Worm (Caenorhabditis elegans) whole organism, L1 larva: ENCODE measurements around the gene ZK721.3.

Experiments used
- C04F5.9 ChIP-seq: sonication (generic microtip); optimal IDR thresholded peaks from 2 replicates; lab custom pipeline; 2016; ENCODE audit warnings: missing genetic modification characterization, missing compliant biosample characterization
- C16A3.4 ChIP-seq: fragments of 150-350 bp; optimal IDR thresholded peaks from 2 replicates; lab custom pipeline; 2014; ENCODE audit warnings: missing biosample characterization, missing genetic modification characterization
- C34B4.2 ChIP-seq: sonication (generic microtip); optimal IDR thresholded peaks from 2 replicates; lab custom pipeline; 2017; ENCODE audit warnings: mild to moderate bottlenecking, missing genetic modification characterization, missing compliant biosample characterization
- F16B12.6 ChIP-seq: fragments of 150-350 bp; optimal IDR thresholded peaks from 2 replicates; lab custom pipeline; 2014; ENCODE audit warnings: missing biosample characterization, missing genetic modification characterization
- aha-1 ChIP-seq: fragments of 150-350 bp; optimal IDR thresholded peaks from 2 replicates; lab custom pipeline; 2014; ENCODE audit warnings: missing biosample characterization, missing genetic modification characterization
- alr-1 ChIP-seq: fragments of 200-800 bp; sonication (Bioruptor generic); optimal IDR thresholded peaks from 2 replicates; lab custom pipeline; 2018; ENCODE audit warnings: borderline replicate concordance, mild to moderate bottlenecking, missing genetic modification characterization, missing compliant biosample characterization
- aly-2 ChIP-seq: fragments of 150-350 bp; optimal IDR thresholded peaks from 2 replicates; lab custom pipeline; 2014; ENCODE audit warnings: missing biosample characterization, missing genetic modification characterization
- ceh-82 ChIP-seq, 3 experiments: fragments of 150-350 bp in 1 of 3; sonication (generic microtip) in 2 of 3; optimal IDR thresholded peaks; 2 replicates each; lab custom pipeline; 2014 to 2017; ENCODE audit warnings: missing biosample characterization in 3 of 3, missing genetic modification characterization in 3 of 3
- ceh-90 ChIP-seq: sonication (generic microtip); optimal IDR thresholded peaks from 2 replicates; lab custom pipeline; 2016; ENCODE audit warnings: missing genetic modification characterization, missing compliant biosample characterization
- ces-1 ChIP-seq: fragments of 150-350 bp; optimal IDR thresholded peaks from 2 replicates; lab custom pipeline; 2014; ENCODE audit warnings: missing biosample characterization, missing genetic modification reagents, missing genetic modification characterization
- dsc-1 ChIP-seq: sonication (generic microtip); optimal IDR thresholded peaks from 2 replicates; lab custom pipeline; 2016; ENCODE audit warnings: mild to moderate bottlenecking, missing genetic modification characterization, missing compliant biosample characterization
- efl-1 ChIP-seq, 4 experiments: fragments of 150-350 bp; optimal IDR thresholded peaks in 3 of 4; peaks in 1 of 4; 1 replicate in 1 of 4; 2 replicates in 3 of 4; lab custom pipeline; 2014; ENCODE audit warnings: missing biosample characterization in 2 of 4, missing genetic modification characterization in 2 of 4, missing genetic modification reagents in 2 of 4
- efl-3 ChIP-seq: fragments of 200-800 bp; sonication (Bioruptor generic); optimal IDR thresholded peaks from 2 replicates; lab custom pipeline; 2018; ENCODE audit warnings: mild to moderate bottlenecking, missing genetic modification characterization, missing compliant biosample characterization
- elt-2 ChIP-seq: sonication (generic microtip); optimal IDR thresholded peaks from 2 replicates; lab custom pipeline; 2016; ENCODE audit warnings: missing genetic modification characterization, mild to moderate bottlenecking, inconsistent platforms, missing compliant biosample characterization, missing genetic modification reagents
- elt-3 ChIP-seq, 6 experiments: fragments of 150-350 bp in 1 of 6; sonication (generic microtip); optimal IDR thresholded peaks; 2 replicates each; lab custom pipeline; 2017 to 2018; ENCODE audit warnings: missing biosample characterization in 6 of 6, missing genetic modification characterization in 6 of 6, inconsistent platforms in 1 of 6
- fkh-10 ChIP-seq: sonication (generic microtip); optimal IDR thresholded peaks from 2 replicates; lab custom pipeline; 2017; ENCODE audit warnings: missing biosample characterization, missing genetic modification reagents, missing genetic modification characterization
- fkh-4 ChIP-seq: sonication (generic microtip); optimal IDR thresholded peaks from 2 replicates; lab custom pipeline; 2016; ENCODE audit warnings: missing compliant biosample characterization, missing genetic modification characterization, borderline replicate concordance
- grh-1 ChIP-seq: fragments of 200-800 bp; sonication (Bioruptor generic); IDR thresholded peaks from 2 replicates; pipeline ENCODE4 v1.3.6; 2022; ENCODE audit warnings: missing genetic modification reagents, missing genetic modification characterization, missing compliant biosample characterization
- hlh-17 ChIP-seq: fragments of 200-800 bp; sonication (Bioruptor generic); optimal IDR thresholded peaks from 2 replicates; lab custom pipeline; 2018; ENCODE audit warnings: missing genetic modification characterization, mild to moderate bottlenecking, missing compliant biosample characterization, moderate library complexity, borderline replicate concordance
- hlh-4 ChIP-seq: sonication (generic microtip); optimal IDR thresholded peaks from 2 replicates; lab custom pipeline; 2016; ENCODE audit warnings: mild to moderate bottlenecking, missing genetic modification characterization, missing compliant biosample characterization
- hpl-2 ChIP-seq: fragments of 150-350 bp; optimal IDR thresholded peaks from 2 replicates; lab custom pipeline; 2014; ENCODE audit warnings: missing biosample characterization, missing genetic modification reagents, missing genetic modification characterization
- isw-1 ChIP-seq: fragments of 200-800 bp; sonication (Bioruptor generic); IDR thresholded peaks from 2 replicates; pipeline ENCODE4 v1.3.6; 2022; ENCODE audit warnings: missing genetic modification characterization, missing compliant biosample characterization
- jun-1 ChIP-seq: fragments of 150-350 bp; optimal IDR thresholded peaks from 2 replicates; lab custom pipeline; 2014; ENCODE audit warnings: missing biosample characterization, missing genetic modification reagents, missing genetic modification characterization
- lin-13 ChIP-seq: fragments of 150-350 bp; optimal IDR thresholded peaks from 2 replicates; lab custom pipeline; 2014; ENCODE audit warnings: missing biosample characterization, missing genetic modification reagents, missing genetic modification characterization
- lin-14 ChIP-seq: fragments of 200-800 bp; sonication (Bioruptor generic); optimal IDR thresholded peaks from 2 replicates; lab custom pipeline; 2018; ENCODE audit warnings: mild to moderate bottlenecking, missing genetic modification characterization, moderate library complexity, missing compliant biosample characterization
- lin-15B ChIP-seq: fragments of 150-350 bp; sonication (generic microtip); optimal IDR thresholded peaks from 3 replicates; lab custom pipeline; 2014; ENCODE audit warnings: missing biosample characterization, missing genetic modification characterization
- lin-35 ChIP-seq, 2 experiments: fragments of 150-350 bp; optimal IDR thresholded peaks; 2 replicates each; lab custom pipeline; 2014; ENCODE audit warnings: missing biosample characterization in 2 of 2, missing genetic modification characterization in 2 of 2, missing genetic modification reagents in 2 of 2
- lir-3 ChIP-seq: sonication (generic microtip); optimal IDR thresholded peaks from 2 replicates; lab custom pipeline; 2016; ENCODE audit warnings: mild to moderate bottlenecking, missing genetic modification characterization, moderate library complexity, missing compliant biosample characterization; ENCODE audit not compliant: poor library complexity
- lsy-2 ChIP-seq, 2 experiments: fragments of 150-350 bp; optimal IDR thresholded peaks; 2 replicates each; lab custom pipeline; 2014; ENCODE audit warnings: missing biosample characterization in 2 of 2, missing genetic modification characterization in 2 of 2
- mab-9 ChIP-seq: fragments of 200-800 bp; sonication (Bioruptor generic); IDR thresholded peaks from 2 replicates; pipeline ENCODE4 v1.3.6; 2022; ENCODE audit warnings: missing genetic modification reagents, missing genetic modification characterization, missing compliant biosample characterization
- mef-2 ChIP-seq: fragments of 150-350 bp; optimal IDR thresholded peaks from 2 replicates; lab custom pipeline; 2014; ENCODE audit warnings: missing biosample characterization, missing genetic modification characterization
- mep-1 ChIP-seq: fragments of 150-350 bp; optimal IDR thresholded peaks from 2 replicates; lab custom pipeline; 2014; ENCODE audit warnings: missing biosample characterization, missing genetic modification characterization
- nhr-11 ChIP-seq: fragments of 150-350 bp; optimal IDR thresholded peaks from 2 replicates; lab custom pipeline; 2014; ENCODE audit warnings: missing biosample characterization, missing genetic modification characterization
- nhr-19 ChIP-seq: fragments of 200-800 bp; sonication (Bioruptor generic); conservative IDR thresholded peaks from 2 replicates; pipeline ENCODE4 v1.3.6; 2022; ENCODE audit warnings: missing genetic modification characterization, missing compliant biosample characterization
- nhr-237 ChIP-seq: fragments of 150-350 bp; optimal IDR thresholded peaks from 2 replicates; lab custom pipeline; 2014; ENCODE audit warnings: missing biosample characterization, missing genetic modification characterization
- nhr-76 ChIP-seq: sonication (generic microtip); optimal IDR thresholded peaks from 2 replicates; lab custom pipeline; 2017; ENCODE audit warnings: missing biosample characterization, missing genetic modification characterization
- nhr-77 ChIP-seq: fragments of 150-350 bp; optimal IDR thresholded peaks from 2 replicates; lab custom pipeline; 2014; ENCODE audit warnings: missing biosample characterization, missing genetic modification characterization
- nhr-84 ChIP-seq: sonication (generic microtip); optimal IDR thresholded peaks from 2 replicates; lab custom pipeline; 2017; ENCODE audit warnings: missing biosample characterization, missing genetic modification characterization
- nhr-85 ChIP-seq: sonication (generic microtip); peaks from one replicate; lab custom pipeline; 2016; ENCODE audit warnings: missing genetic modification characterization, inconsistent platforms, missing compliant biosample characterization
- pag-3 ChIP-seq: sonication (generic microtip); optimal IDR thresholded peaks from 2 replicates; lab custom pipeline; 2017; ENCODE audit warnings: missing genetic modification characterization, mild to moderate bottlenecking, missing compliant biosample characterization, antibody characterized with exemption, borderline replicate concordance; ENCODE audit not compliant: insufficient read depth
- pqm-1 ChIP-seq: sonication (generic microtip); optimal IDR thresholded peaks from 3 replicates; lab custom pipeline; 2017; ENCODE audit warnings: missing biosample characterization, missing genetic modification characterization
- rnt-1 ChIP-seq: sonication (generic microtip); optimal IDR thresholded peaks from 2 replicates; lab custom pipeline; 2016; ENCODE audit warnings: mild to moderate bottlenecking, missing genetic modification characterization, moderate library complexity, missing compliant biosample characterization
- skn-1 ChIP-seq: fragments of 150-350 bp; optimal IDR thresholded peaks from 2 replicates; lab custom pipeline; 2014; ENCODE audit warnings: missing biosample characterization, missing genetic modification characterization
- snu-23 ChIP-seq: sonication (generic microtip); optimal IDR thresholded peaks from 2 replicates; lab custom pipeline; 2016; ENCODE audit warnings: missing genetic modification characterization, missing compliant biosample characterization
- sox-4 ChIP-seq: sonication (generic microtip); optimal IDR thresholded peaks from 2 replicates; lab custom pipeline; 2016; ENCODE audit warnings: missing genetic modification characterization, missing compliant biosample characterization
- sup-37 ChIP-seq: fragments of 200-800 bp; sonication (Bioruptor generic); optimal IDR thresholded peaks from 2 replicates; lab custom pipeline; 2018; ENCODE audit warnings: mild to moderate bottlenecking, missing genetic modification characterization, missing compliant biosample characterization
- unc-130 ChIP-seq: fragments of 150-350 bp; optimal IDR thresholded peaks from 2 replicates; lab custom pipeline; 2017; ENCODE audit warnings: missing biosample characterization, missing genetic modification characterization, inconsistent platforms
- unc-86 ChIP-seq: sonication (generic microtip); optimal IDR thresholded peaks from 2 replicates; lab custom pipeline; 2016; ENCODE audit warnings: missing genetic modification characterization, missing compliant biosample characterization
- vab-15 ChIP-seq: sonication (generic microtip); optimal IDR thresholded peaks from 2 replicates; lab custom pipeline; 2017; ENCODE audit warnings: missing genotype, mild to moderate bottlenecking, missing genetic modification characterization, missing compliant biosample characterization
- xbp-1 ChIP-seq: sonication (generic microtip); optimal IDR thresholded peaks from 2 replicates; lab custom pipeline; 2016; ENCODE audit warnings: missing genetic modification characterization, missing compliant biosample characterization
- zip-4 ChIP-seq: fragments of 200-800 bp; sonication (Bioruptor generic); optimal IDR thresholded peaks from 2 replicates; lab custom pipeline; 2018; ENCODE audit warnings: mild to moderate bottlenecking, missing genetic modification characterization, moderate library complexity, missing compliant biosample characterization
- ztf-11 ChIP-seq, 2 experiments: sonication (generic microtip); optimal IDR thresholded peaks; 2 replicates each; lab custom pipeline; 2016 to 2017; ENCODE audit warnings: missing genetic modification characterization in 2 of 2, missing biosample characterization in 1 of 2, missing compliant biosample characterization in 1 of 2
- ztf-4 ChIP-seq: fragments of 150-350 bp; optimal IDR thresholded peaks from 2 replicates; lab custom pipeline; 2014; ENCODE audit warnings: missing biosample characterization, missing genetic modification characterization

Gene ZK721.3

DNA sequence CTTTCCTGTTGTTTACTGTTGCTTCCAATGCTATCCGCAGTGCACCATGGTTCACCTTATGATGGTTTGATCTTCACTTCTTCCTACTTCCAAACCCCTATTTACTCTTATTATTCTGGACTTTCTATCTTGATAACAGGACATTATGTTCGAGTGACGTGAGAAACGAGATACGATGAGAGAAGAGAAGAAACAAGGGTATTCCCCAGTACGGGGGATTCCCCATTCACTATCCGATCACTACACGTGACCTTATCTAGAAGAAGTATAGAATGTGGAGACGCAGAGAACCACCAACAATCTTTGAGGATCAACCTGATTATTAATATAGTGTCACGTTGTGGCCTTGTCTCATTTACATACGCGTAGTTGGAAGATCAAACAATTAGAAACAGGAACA lies 31.8 kb upstream of the ZK721.3 start:
- no peak for TF ChIP-seq sox-4 (tag; lab: Kevin White, UChicago)
- no peak for TF ChIP-seq nhr-77 (tag; lab: Kevin White, UChicago)
- TF ChIP-seq hpl-2 (GFP tag; lab: Kevin White, UChicago): no peak
- TF ChIP-seq jun-1 (tag; lab: Kevin White, UChicago): no peak
- TF ChIP-seq lin-14 (GFP tag; lab: Kevin White, UChicago): peak; percentile 52
- no peak for TF ChIP-seq aha-1
- no peak for TF ChIP-seq zip-4 (GFP tag; lab: Kevin White, UChicago)
- TF ChIP-seq ceh-90 (tag; lab: Kevin White, UChicago): no peak
- TF ChIP-seq isw-1 (GFP tag; lab: Robert Waterston, UW): no peak
- no peak for TF ChIP-seq lir-3
- peak in 1 of 2 experiments; percentile 27 for TF ChIP-seq lsy-2 (tag; optimal IDR thresholded peaks at IDR 0.05; lab: Kevin White, UChicago)
- no peak for TF ChIP-seq pag-3
- no peak for TF ChIP-seq hlh-4 (tag; lab: Kevin White, UChicago)
- TF ChIP-seq efl-1 (optimal IDR thresholded peaks at IDR 0.05; lab: Kevin White, UChicago): no peak
- no peak for TF ChIP-seq efl-1 (GFP tag; optimal IDR thresholded peaks at IDR 0.05 in 1 of 2; lab: Kevin White, UChicago)
- TF ChIP-seq nhr-84 (tag; lab: Kevin White, UChicago): no peak
- TF ChIP-seq nhr-11 (tag; lab: Kevin White, UChicago): no peak
- TF ChIP-seq unc-86: no peak
- TF ChIP-seq C34B4.2: no peak
- TF ChIP-seq ztf-11 (tag; optimal IDR thresholded peaks at IDR 0.05; lab: Kevin White, UChicago): no peak
- peak; percentile 4 for TF ChIP-seq mep-1 (tag; lab: Kevin White, UChicago)
- no peak for TF ChIP-seq aly-2
- TF ChIP-seq elt-3 (tag; optimal IDR thresholded peaks at IDR 0.05; lab: Kevin White, UChicago): peak in 3 of 6 experiments; percentile 13 to 93 (median 75)
- TF ChIP-seq nhr-237 (tag; lab: Kevin White, UChicago): no peak
- TF ChIP-seq C04F5.9 (tag; lab: Kevin White, UChicago): no peak
- no peak for TF ChIP-seq xbp-1
- TF ChIP-seq sup-37 (GFP tag; lab: Kevin White, UChicago): no peak
- TF ChIP-seq snu-23 (GFP tag; lab: Kevin White, UChicago): peak; percentile 36
- no peak for TF ChIP-seq skn-1 (tag; lab: Kevin White, UChicago)
- no peak for TF ChIP-seq fkh-10 (GFP tag; lab: Kevin White, UChicago)
- peak; percentile 21 for TF ChIP-seq C16A3.4 (tag; lab: Kevin White, UChicago)
- TF ChIP-seq elt-2 (tag; lab: Kevin White, UChicago): no peak
- no peak for TF ChIP-seq lin-15B (tag; lab: Kevin White, UChicago)
- no peak for TF ChIP-seq grh-1 (GFP tag; lab: Robert Waterston, UW)
- TF ChIP-seq ces-1: no peak
- TF ChIP-seq nhr-76: no peak
- no peak for TF ChIP-seq F16B12.6 (tag; lab: Kevin White, UChicago)
- TF ChIP-seq ztf-4 (tag; lab: Kevin White, UChicago): peak; percentile 11
- no peak for TF ChIP-seq vab-15
- TF ChIP-seq nhr-85 (tag; lab: Kevin White, UChicago): peak; percentile 90
- no peak for TF ChIP-seq ceh-82 (tag; optimal IDR thresholded peaks at IDR 0.05; lab: Kevin White, UChicago)
- TF ChIP-seq unc-130 (tag; lab: Kevin White, UChicago): no peak
- TF ChIP-seq dsc-1 (tag; lab: Kevin White, UChicago): no peak
- TF ChIP-seq pqm-1: no peak
- no peak for TF ChIP-seq mef-2 (tag; lab: Kevin White, UChicago)
- no peak for TF ChIP-seq mab-9 (GFP tag; lab: Robert Waterston, UW)
- TF ChIP-seq lin-13: no peak
- no peak for TF ChIP-seq rnt-1 (tag; lab: Kevin White, UChicago)
- no peak for TF ChIP-seq hlh-17 (GFP tag; lab: Kevin White, UChicago)
- peak; percentile 25 for TF ChIP-seq nhr-19 (GFP tag; lab: Robert Waterston, UW)
- TF ChIP-seq alr-1 (tag; lab: Kevin White, UChicago): no peak
- TF ChIP-seq efl-3 (GFP tag; lab: Kevin White, UChicago): no peak
- TF ChIP-seq fkh-4 (tag; lab: Kevin White, UChicago): no peak
- TF ChIP-seq lin-35 (GFP tag; optimal IDR thresholded peaks at IDR 0.05; lab: Kevin White, UChicago): peak in 1 of 2 experiments; percentile 19
